Fruit fly (Drosophila melanogaster) whole organism, embryonic: ENCODE measurements around the gene CG13138.

Experiments
- ATbp ChIP-seq: fragments of 200-800 bp; sonication (Bioruptor generic); optimal IDR thresholded peaks from 2 replicates; lab custom pipeline; 2017; ENCODE audit warnings: missing biosample characterization, mild to moderate bottlenecking, missing genetic modification characterization, missing genetic modification reagents
- Atf3 ChIP-seq: fragments of 200-800 bp; sonication (Bioruptor generic); optimal IDR thresholded peaks from 3 replicates; lab custom pipeline; 2016; ENCODE audit warnings: missing biosample characterization, missing genetic modification characterization
- CG10366 ChIP-seq: fragments of 200-800 bp; sonication (Bioruptor generic); IDR thresholded peaks from 2 replicates; pipeline ENCODE4 v1.3.6; 2022; ENCODE audit warnings: missing biosample characterization, missing genetic modification characterization
- CG10979 ChIP-seq: fragments of 200-800 bp; sonication (Bioruptor generic); optimal IDR thresholded peaks from 2 replicates; lab custom pipeline; 2018; ENCODE audit warnings: missing biosample characterization, mild to moderate bottlenecking, missing genetic modification characterization, moderate library complexity
- CG11560 ChIP-seq: fragments of 200-800 bp; sonication (Bioruptor generic); IDR thresholded peaks from 3 replicates; pipeline ENCODE4 v1.3.6; 2022; ENCODE audit warnings: missing biosample characterization, missing genetic modification characterization
- CG12071 ChIP-seq: fragments of 200-800 bp; sonication (Bioruptor generic); optimal IDR thresholded peaks from 3 replicates; lab custom pipeline; 2018; ENCODE audit warnings: missing biosample characterization, mild to moderate bottlenecking, missing genetic modification characterization
- CG13287 ChIP-seq: fragments of 200-800 bp; sonication (Bioruptor generic); IDR thresholded peaks from 2 replicates; pipeline ENCODE4 v1.3.6; 2022; ENCODE audit warnings: missing biosample characterization, missing genetic modification characterization; ENCODE audit not compliant: partially characterized antibody
- CG14014 ChIP-seq: fragments of 200-800 bp; sonication (Bioruptor generic); IDR thresholded peaks from 2 replicates; pipeline ENCODE4 v1.3.6; 2022; ENCODE audit warnings: missing biosample characterization, missing genetic modification characterization
- CG15601 ChIP-seq: fragments of 200-800 bp; sonication (Bioruptor generic); optimal IDR thresholded peaks from 3 replicates; lab custom pipeline; 2019; ENCODE audit warnings: missing biosample characterization, mild to moderate bottlenecking, missing genetic modification characterization, moderate library complexity
- CG16813 ChIP-seq: fragments of 200-800 bp; sonication (Bioruptor generic); IDR thresholded peaks from 3 replicates; pipeline ENCODE4 v1.3.6; 2022; ENCODE audit warnings: missing biosample characterization, missing genetic modification characterization; ENCODE audit not compliant: partially characterized antibody
- CG17361 ChIP-seq: fragments of 200-800 bp; sonication (Bioruptor generic); IDR thresholded peaks from 3 replicates; pipeline ENCODE4 v1.3.6; 2022; ENCODE audit warnings: missing biosample characterization, missing genetic modification characterization
- CG30403 ChIP-seq: fragments of 200-800 bp; sonication (Bioruptor generic); optimal IDR thresholded peaks from 3 replicates; lab custom pipeline; 2016; ENCODE audit warnings: missing biosample characterization, missing genetic modification characterization
- CG31224 ChIP-seq: fragments of 200-800 bp; sonication (Bioruptor generic); IDR thresholded peaks from 2 replicates; pipeline ENCODE4 v1.3.6; 2022; ENCODE audit warnings: missing biosample characterization, missing genetic modification characterization
- CG34422 ChIP-seq: fragments of 200-800 bp; sonication (Bioruptor generic); IDR thresholded peaks from 3 replicates; pipeline ENCODE4 v1.3.6; 2022; ENCODE audit warnings: missing biosample characterization, missing genetic modification characterization
- CG3995 ChIP-seq: fragments of 200-800 bp; sonication (Bioruptor generic); optimal IDR thresholded peaks from 3 replicates; lab custom pipeline; 2016; ENCODE audit warnings: missing biosample characterization, missing genetic modification characterization
- CG4328 ChIP-seq: fragments of 200-800 bp; sonication (Bioruptor generic); optimal IDR thresholded peaks from 3 replicates; lab custom pipeline; 2017; ENCODE audit warnings: missing biosample characterization, missing genetic modification reagents, missing genetic modification characterization
- CG7357 ChIP-seq: fragments of 200-800 bp; sonication (Bioruptor generic); IDR thresholded peaks from 3 replicates; pipeline ENCODE4 v1.3.6; 2022; ENCODE audit warnings: missing biosample characterization, missing genetic modification characterization
- CG7963 ChIP-seq: fragments of 200-800 bp; sonication (Bioruptor generic); IDR thresholded peaks from 3 replicates; pipeline ENCODE4 v1.3.6; 2022; ENCODE audit warnings: missing biosample characterization, missing genetic modification characterization; ENCODE audit not compliant: partially characterized antibody
- CG8388 ChIP-seq: fragments of 200-800 bp; sonication (Bioruptor generic); optimal IDR thresholded peaks from 2 replicates; lab custom pipeline; 2019; ENCODE audit warnings: missing biosample characterization, mild to moderate bottlenecking, missing genetic modification characterization, moderate library complexity
- Ets97D ChIP-seq: fragments of 200-800 bp; sonication (Bioruptor generic); optimal IDR thresholded peaks from 3 replicates; lab custom pipeline; 2016; ENCODE audit warnings: missing biosample characterization, missing genetic modification characterization
- Fer1 ChIP-seq: fragments of 200-800 bp; sonication (Bioruptor generic); optimal IDR thresholded peaks from 2 replicates; lab custom pipeline; 2017; ENCODE audit warnings: missing biosample characterization, mild to moderate bottlenecking, missing genetic modification characterization
- Gug ChIP-seq: fragments of 200-800 bp; sonication (Bioruptor generic); IDR thresholded peaks from 4 replicates; pipeline ENCODE4 v1.3.6; 2022; ENCODE audit warnings: missing biosample characterization, missing genetic modification characterization
- H2.0 ChIP-seq: fragments of 200-800 bp; sonication (Bioruptor generic); IDR thresholded peaks from 2 replicates; pipeline ENCODE4 v1.3.6; 2022; ENCODE audit warnings: missing biosample characterization, missing genetic modification characterization
- Myb ChIP-seq: fragments of 200-800 bp; sonication (Bioruptor generic); optimal IDR thresholded peaks from 2 replicates; lab custom pipeline; 2016; ENCODE audit warnings: missing biosample characterization, missing genetic modification characterization
- Optix ChIP-seq: fragments of 200-800 bp; sonication (Bioruptor generic); IDR thresholded peaks from 3 replicates; pipeline ENCODE4 v1.3.6; 2022; ENCODE audit warnings: missing biosample characterization, missing genetic modification characterization
- Sry-β ChIP-seq: fragments of 200-800 bp; sonication (Bioruptor generic); optimal IDR thresholded peaks from 2 replicates; lab custom pipeline; 2018; ENCODE audit warnings: missing biosample characterization, mild to moderate bottlenecking, missing genetic modification characterization, moderate library complexity
- Sry-δ ChIP-seq: fragments of 200-800 bp; sonication (Bioruptor generic); optimal IDR thresholded peaks from 2 replicates; lab custom pipeline; 2016; ENCODE audit warnings: missing biosample characterization, missing genetic modification characterization
- Trl ChIP-seq, 3 experiments: fragments of >200 bp in 2 of 3; fragments of 200-800 bp in 1 of 3; sonication (Bioruptor generic) in 1 of 3; optimal IDR thresholded peaks; 2 replicates in 1 of 3; 3 replicates in 2 of 3; lab custom pipeline; 2016 to 2017; ENCODE audit warnings: missing biosample characterization in 1 of 3, missing genetic modification characterization in 1 of 3
- az2 ChIP-seq: fragments of 200-800 bp; sonication (Bioruptor generic); optimal IDR thresholded peaks from 3 replicates; lab custom pipeline; 2016; ENCODE audit warnings: missing biosample characterization, missing genetic modification characterization
- br ChIP-seq: fragments of >200 bp; optimal IDR thresholded peaks from 2 replicates; lab custom pipeline; 2017
- cato ChIP-seq: fragments of 200-800 bp; sonication (Bioruptor generic); optimal IDR thresholded peaks from 2 replicates; lab custom pipeline; 2016; ENCODE audit warnings: missing biosample characterization, missing genetic modification characterization, borderline replicate concordance
- ci ChIP-seq: fragments of 200-800 bp; sonication (Bioruptor generic); IDR thresholded peaks from 3 replicates; pipeline ENCODE4 v1.3.6; 2022; ENCODE audit warnings: missing biosample characterization, missing genetic modification characterization
- dmrt11E ChIP-seq: fragments of 200-800 bp; sonication (Bioruptor generic); optimal IDR thresholded peaks from 3 replicates; lab custom pipeline; 2018; ENCODE audit warnings: missing biosample characterization, mild to moderate bottlenecking, missing genetic modification characterization, moderate library complexity
- grau ChIP-seq: fragments of 200-800 bp; optimal IDR thresholded peaks from 3 replicates; lab custom pipeline; 2019; ENCODE audit warnings: missing biosample characterization, mild to moderate bottlenecking, missing genetic modification characterization, moderate library complexity
- jing ChIP-seq: fragments of 200-800 bp; sonication (Bioruptor generic); optimal IDR thresholded peaks from 2 replicates; lab custom pipeline; 2018; ENCODE audit warnings: missing biosample characterization, mild to moderate bottlenecking, missing genetic modification characterization
- lilli ChIP-seq: fragments of 200-800 bp; sonication (Bioruptor generic); optimal IDR thresholded peaks from 3 replicates; lab custom pipeline; 2016; ENCODE audit warnings: missing biosample characterization, missing genetic modification characterization
- mam ChIP-seq: fragments of 200-800 bp; sonication (Bioruptor generic); optimal IDR thresholded peaks from 3 replicates; lab custom pipeline; 2016; ENCODE audit warnings: missing biosample characterization, missing genetic modification characterization
- nau ChIP-seq: fragments of 200-800 bp; sonication (Bioruptor generic); optimal IDR thresholded peaks from 3 replicates; lab custom pipeline; 2017; ENCODE audit warnings: missing biosample characterization, mild to moderate bottlenecking, missing genetic modification characterization, missing genetic modification reagents
- p53 ChIP-seq: fragments of 200-800 bp; sonication (Bioruptor generic); optimal IDR thresholded peaks from 2 replicates; lab custom pipeline; 2016; ENCODE audit warnings: missing biosample characterization, missing genetic modification characterization
- pfk ChIP-seq: fragments of 200-800 bp; sonication (Bioruptor generic); optimal IDR thresholded peaks from 2 replicates; lab custom pipeline; 2018; ENCODE audit warnings: missing biosample characterization, mild to moderate bottlenecking, missing genetic modification characterization, moderate library complexity
- pum ChIP-seq: fragments of 200-800 bp; sonication (Bioruptor generic); optimal IDR thresholded peaks from 2 replicates; lab custom pipeline; 2016; ENCODE audit warnings: missing biosample characterization, missing genetic modification characterization
- ro ChIP-seq: fragments of 200-800 bp; sonication (Bioruptor generic); IDR thresholded peaks from 2 replicates; pipeline ENCODE4 v1.3.6; 2022; ENCODE audit warnings: missing biosample characterization, missing genetic modification characterization
- seq ChIP-seq: fragments of 200-800 bp; sonication (Bioruptor generic); IDR thresholded peaks from 2 replicates; pipeline ENCODE4 v1.3.6; 2022; ENCODE audit warnings: missing biosample characterization, missing genetic modification characterization
- sob ChIP-seq: fragments of 200-800 bp; sonication (Bioruptor generic); IDR thresholded peaks from 2 replicates; pipeline ENCODE4 v1.3.6; 2022; ENCODE audit warnings: missing biosample characterization, missing genetic modification characterization
- stwl ChIP-seq: fragments of 200-800 bp; sonication (Bioruptor generic); optimal IDR thresholded peaks from 3 replicates; lab custom pipeline; 2018; ENCODE audit warnings: missing biosample characterization, mild to moderate bottlenecking, missing genetic modification characterization, moderate library complexity
- tap ChIP-seq: fragments of 200-800 bp; optimal IDR thresholded peaks from 3 replicates; lab custom pipeline; 2019; ENCODE audit warnings: missing biosample characterization, mild to moderate bottlenecking, missing genetic modification characterization, moderate library complexity
- tin ChIP-seq: fragments of 200-800 bp; sonication (Bioruptor generic); optimal IDR thresholded peaks from 3 replicates; lab custom pipeline; 2016; ENCODE audit warnings: missing biosample characterization, missing genetic modification characterization
- tio ChIP-seq: fragments of 200-800 bp; sonication (Bioruptor generic); optimal IDR thresholded peaks from 2 replicates; lab custom pipeline; 2017; ENCODE audit warnings: missing biosample characterization, missing genetic modification characterization, inconsistent platforms
- tup ChIP-seq: fragments of 200-800 bp; sonication (Bioruptor generic); optimal IDR thresholded peaks from 2 replicates; lab custom pipeline; 2016; ENCODE audit warnings: missing biosample characterization, mild to moderate bottlenecking, missing genetic modification characterization, moderate library complexity
- usp ChIP-seq: fragments of >200 bp; optimal IDR thresholded peaks from 2 replicates; lab custom pipeline; 2017; ENCODE audit warnings: missing biosample characterization, missing genetic modification characterization
- yki ChIP-seq: fragments of >200 bp; optimal IDR thresholded peaks from 3 replicates; lab custom pipeline; 2018

CG13138 gene

dm6 chr2L:10299077-10299809 is 2.6 kb downstream of the CG13138 start (continued):
- TF ChIP-seq CG8388 (GFP tag; lab: Kevin White, UChicago) (no peak), CG3995 (no peak), tap (peak; percentile 6), CG14014 (GFP tag; lab: Robert Waterston, UW) (no peak), CG12071 (GFP tag; lab: Kevin White, UChicago) (no peak), CG10979 (peak; percentile 29), CG7963 (GFP tag; lab: Robert Waterston, UW) (no peak), CG15601 (tag; lab: Kevin White, UChicago) (no peak), br (no peak), Gug (GFP tag; lab: Robert Waterston, UW) (no peak), mam (GFP tag; lab: Kevin White, UChicago) (no peak), pfk (GFP tag; lab: Kevin White, UChicago) (no peak), jing (no peak), CG13287 (GFP tag; lab: Robert Waterston, UW) (0 out of 2 replicates have a peak, but pooled peaks have one; percentile 50), CG34422 (GFP tag; lab: Robert Waterston, UW) (no peak), Myb (GFP tag; lab: Kevin White, UChicago) (no peak), nau (GFP tag; lab: Kevin White, UChicago) (no peak), ATbp (no peak), CG7357 (no peak), p53 (GFP tag; lab: Kevin White, UChicago) (no peak), CG31224 (GFP tag; lab: Robert Waterston, UW) (no peak), tio (GFP tag; lab: Kevin White, UChicago) (no peak), sob (GFP tag; lab: Robert Waterston, UW) (0 out of 2 replicates have a peak, but pooled peaks have one; percentile 32), tup (GFP tag; lab: Kevin White, UChicago) (no peak), H2.0 (GFP tag; lab: Robert Waterston, UW) (no peak), cato (GFP tag; lab: Kevin White, UChicago) (no peak), Optix (GFP tag; lab: Robert Waterston, UW) (no peak), CG10366 (GFP tag; lab: Robert Waterston, UW) (no peak), CG17361 (GFP tag; lab: Robert Waterston, UW) (no peak), tin (GFP tag; lab: Kevin White, UChicago) (no peak), pum (no peak), Ets97D (no peak), CG11560 (tag; lab: Robert Waterston, UW) (no peak), yki (lab: Kevin White, UChicago) (no peak), az2 (GFP tag; lab: Kevin White, UChicago) (no peak), Fer1 (GFP tag; lab: Kevin White, UChicago) (no peak), seq (no peak), lilli (GFP tag; lab: Kevin White, UChicago) (no peak), CG16813 (GFP tag; lab: Robert Waterston, UW) (no peak), CG30403 (GFP tag; lab: Kevin White, UChicago) (no peak), CG4328 (GFP tag; lab: Kevin White, UChicago) (no peak), usp (GFP tag; lab: Kevin White, UChicago) (no peak), grau (tag; lab: Kevin White, UChicago) (peak; percentile 36), stwl (tag; lab: Kevin White, UChicago) (no peak), Sry-β (GFP tag; lab: Kevin White, UChicago) (no peak), Trl (optimal IDR thresholded peaks at IDR 0.05; lab: Kevin White, UChicago) (no peak), Trl (GFP tag; optimal IDR thresholded peaks at IDR 0.05; lab: Kevin White, UChicago) (no peak), dmrt11E (peak; percentile 20), Atf3 (GFP tag; lab: Kevin White, UChicago) (no peak), ro (GFP tag; lab: Robert Waterston, UW) (no peak), Sry-δ (GFP tag; lab: Kevin White, UChicago) (no peak), ci (GFP tag; lab: Robert Waterston, UW) (no peak)
